Fruit fly (Drosophila melanogaster): Measurements from ENCODE around the gene Acp76A.

Gene Acp76A

DNA sequence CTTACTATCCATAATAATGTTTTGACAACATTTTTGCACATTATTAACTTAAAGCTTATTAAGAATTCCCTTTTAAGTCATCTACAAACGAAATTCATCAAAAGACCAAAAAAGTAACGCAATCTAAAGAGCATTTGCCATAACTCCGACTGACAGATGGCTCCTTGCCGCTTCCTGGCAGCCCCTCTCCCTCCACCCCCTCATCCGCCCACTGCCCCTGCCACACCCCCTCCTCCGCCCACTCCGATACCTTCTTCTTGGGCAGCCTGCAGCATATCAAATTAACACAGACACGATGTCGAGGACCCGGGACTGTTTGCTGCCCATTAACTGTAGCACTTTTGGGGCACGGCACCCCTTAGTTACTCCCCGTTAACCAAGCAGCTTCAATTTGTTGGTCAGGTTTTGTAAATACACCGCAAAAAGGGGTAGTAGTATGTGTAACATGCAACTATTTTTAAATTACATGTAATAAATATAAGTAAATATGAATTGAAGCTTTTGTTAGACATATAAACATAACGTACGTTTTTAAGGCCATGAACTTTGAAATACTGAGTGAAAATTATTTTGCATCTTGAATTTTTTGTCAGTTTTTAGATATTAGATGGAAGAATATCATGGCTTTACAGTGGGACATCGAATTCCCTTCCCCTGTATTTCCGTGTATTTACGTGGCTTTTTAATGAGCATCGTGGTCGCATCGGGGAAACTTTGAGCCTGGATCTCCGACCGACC lies 16.5 kb downstream of the Acp76A start:
- TF ChIP-seq CG34367 (tag; optimal IDR thresholded peaks at IDR 0.05) (peak; percentile 15), fd96Ca (GFP tag; IDR thresholded peaks at IDR 0.05) (no peak), CG8159 (tag; optimal IDR thresholded peaks at IDR 0.05) (peak; percentile 66), rn (GFP tag; IDR thresholded peaks at IDR 0.05) (no peak), gl (tag; optimal IDR thresholded peaks at IDR 0.05) (no peak), CG14655 (GFP tag; optimal IDR thresholded peaks at IDR 0.05) (peak; percentile 35), Snoo (tag; optimal IDR thresholded peaks at IDR 0.05) (peak; percentile 44), D1 (tag; optimal IDR thresholded peaks at IDR 0.05) (peak; percentile 13), CG15710 (tag; optimal IDR thresholded peaks at IDR 0.05) (peak; percentile 25), CG4496 (GFP tag; IDR thresholded peaks at IDR 0.05) (no peak), CG10348 (GFP tag; IDR thresholded peaks at IDR 0.05) (no peak), CG13204 (GFP tag; optimal IDR thresholded peaks at IDR 0.05) (no peak), Pif1B (GFP tag; optimal IDR thresholded peaks at IDR 0.05) (no peak), CG12605 (GFP tag; IDR thresholded peaks at IDR 0.05) (no peak), EcR (GFP tag; optimal IDR thresholded peaks at IDR 0.05) (no peak), CG8301 (tag; optimal IDR thresholded peaks at IDR 0.05) (peak; percentile 17), CG32121 (GFP tag; IDR thresholded peaks at IDR 0.05) (no peak), CG9948 (tag; optimal IDR thresholded peaks at IDR 0.05) (peak; percentile 49), CG17806 (tag; optimal IDR thresholded peaks at IDR 0.05) (peak; percentile 52), Pif1A (GFP tag; optimal IDR thresholded peaks at IDR 0.05) (peak; percentile 0), Ets98B (GFP tag; IDR thresholded peaks at IDR 0.05) (no peak)

DNA sequence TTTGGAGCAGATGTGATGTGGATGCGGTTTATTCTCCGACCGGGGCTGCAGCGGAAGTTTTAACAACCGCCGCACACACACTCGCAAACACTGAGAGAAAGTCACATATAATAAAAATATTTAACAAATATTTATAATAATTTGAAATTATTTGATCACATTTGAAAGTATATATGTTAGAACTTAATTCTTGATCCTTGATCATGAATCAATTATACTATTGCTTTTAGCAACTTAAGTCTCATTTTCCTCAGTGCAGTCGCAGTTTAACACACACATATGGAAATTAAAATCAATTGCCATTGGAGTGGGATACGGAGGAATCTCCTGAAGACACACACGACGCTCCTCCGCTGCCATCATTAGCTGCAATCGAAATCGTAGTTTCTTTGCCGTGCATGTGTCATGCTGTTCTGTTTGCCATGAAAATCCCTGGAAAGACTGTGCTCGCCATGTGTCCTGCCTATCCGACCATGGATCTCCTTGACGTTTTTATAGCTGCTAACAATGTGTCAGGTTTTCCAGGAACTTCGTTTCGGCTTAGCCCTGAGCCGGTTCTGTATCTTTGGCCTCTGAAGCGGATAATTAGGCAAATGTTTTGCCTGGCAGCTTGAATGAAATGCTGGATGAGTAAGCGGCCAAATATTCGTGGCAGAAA lies 18.5 kb downstream of the Acp76A start:
- TF ChIP-seq CG10348 (GFP tag; IDR thresholded peaks at IDR 0.05): no peak
- peak; percentile 42 for TF ChIP-seq D1 (tag; optimal IDR thresholded peaks at IDR 0.05)
- no peak for TF ChIP-seq fd96Ca (GFP tag; IDR thresholded peaks at IDR 0.05)
- peak; percentile 67 for TF ChIP-seq Pif1B (GFP tag; optimal IDR thresholded peaks at IDR 0.05)
- peak; percentile 74 for TF ChIP-seq Pif1A (GFP tag; optimal IDR thresholded peaks at IDR 0.05)
- peak; percentile 78 for TF ChIP-seq CG34367 (tag; optimal IDR thresholded peaks at IDR 0.05)
- peak; percentile 81 for TF ChIP-seq CG17806 (tag; optimal IDR thresholded peaks at IDR 0.05)
- peak; percentile 68 for TF ChIP-seq CG13204 (GFP tag; optimal IDR thresholded peaks at IDR 0.05)
- TF ChIP-seq CG14655 (GFP tag; optimal IDR thresholded peaks at IDR 0.05): peak; percentile 77
- TF ChIP-seq CG32121 (GFP tag; IDR thresholded peaks at IDR 0.05): 0 out of 2 replicates have a peak, but pooled peaks have one; percentile 18
- peak; percentile 83 for TF ChIP-seq CG15710 (tag; optimal IDR thresholded peaks at IDR 0.05)
- peak; percentile 78 for TF ChIP-seq CG8159 (tag; optimal IDR thresholded peaks at IDR 0.05)
- no peak for TF ChIP-seq Ets98B (GFP tag; IDR thresholded peaks at IDR 0.05)
- peak; percentile 39 for TF ChIP-seq gl (tag; optimal IDR thresholded peaks at IDR 0.05)
- no peak for TF ChIP-seq rn (GFP tag; IDR thresholded peaks at IDR 0.05)
- peak; percentile 79 for TF ChIP-seq CG9948 (tag; optimal IDR thresholded peaks at IDR 0.05)
- TF ChIP-seq CG12605 (GFP tag; IDR thresholded peaks at IDR 0.05): peak; percentile 35; the same call in 1 of the 2 replicates
- TF ChIP-seq Snoo (tag; optimal IDR thresholded peaks at IDR 0.05): peak; percentile 66
- peak; percentile 65 for TF ChIP-seq CG8301 (tag; optimal IDR thresholded peaks at IDR 0.05)
- TF ChIP-seq CG4496 (GFP tag; IDR thresholded peaks at IDR 0.05): peak; percentile 35; the same call in 2 of the 3 replicates
- no peak for TF ChIP-seq EcR (GFP tag; optimal IDR thresholded peaks at IDR 0.05)

DNA sequence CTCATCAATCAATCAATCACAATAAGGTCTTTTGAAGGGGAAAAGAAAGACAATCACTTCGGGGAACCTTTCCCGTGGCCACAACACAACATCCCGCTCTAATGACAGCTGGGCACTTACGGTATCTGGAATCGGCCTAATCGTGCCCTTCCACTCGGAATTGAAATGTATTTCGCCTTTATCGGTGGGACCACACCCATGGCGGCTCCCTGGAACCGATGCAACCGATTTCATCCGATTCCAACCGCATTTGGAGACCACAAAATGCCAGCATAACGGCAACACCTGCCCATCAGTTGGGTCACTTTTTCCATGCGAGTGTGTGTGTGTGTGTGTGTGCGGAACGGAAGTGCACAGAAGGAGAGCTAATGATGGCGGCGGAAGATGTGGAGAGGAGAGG lies 19.1 kb downstream of the Acp76A start:
- TF ChIP-seq rn (GFP tag; IDR thresholded peaks at IDR 0.05): no peak

DNA sequence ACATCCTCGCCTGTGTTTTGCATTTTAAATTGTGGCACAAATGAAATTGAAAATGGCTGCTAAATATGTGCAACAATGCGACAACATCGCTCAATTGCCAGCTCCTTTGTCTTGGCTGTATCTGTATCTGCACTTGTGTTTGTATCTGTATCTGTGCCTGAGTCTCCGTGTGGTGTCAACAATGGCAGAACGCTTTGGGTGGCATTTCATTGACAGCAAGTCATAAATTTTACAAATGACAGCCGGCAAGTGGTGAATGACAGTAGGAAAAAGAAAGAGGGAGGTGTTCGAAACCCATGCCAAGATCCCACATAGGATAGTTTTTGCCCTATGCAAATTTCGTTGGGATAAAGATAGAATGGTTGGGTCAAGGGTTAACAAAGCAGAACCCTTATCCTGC lies 20.0 kb downstream of the Acp76A start:
- no peak for TF ChIP-seq CG13204 (GFP tag; optimal IDR thresholded peaks at IDR 0.05)
- no peak for TF ChIP-seq CG12605 (GFP tag; IDR thresholded peaks at IDR 0.05)
- no peak for TF ChIP-seq CG14655 (GFP tag; optimal IDR thresholded peaks at IDR 0.05)
- no peak for TF ChIP-seq CG17806 (tag; optimal IDR thresholded peaks at IDR 0.05)
- no peak for TF ChIP-seq Pif1A (GFP tag; optimal IDR thresholded peaks at IDR 0.05)
- no peak for TF ChIP-seq Snoo (tag; optimal IDR thresholded peaks at IDR 0.05)
- TF ChIP-seq CG34367 (tag; optimal IDR thresholded peaks at IDR 0.05): no peak
- no peak for TF ChIP-seq gl (tag; optimal IDR thresholded peaks at IDR 0.05)
- TF ChIP-seq CG10348 (GFP tag; IDR thresholded peaks at IDR 0.05): no peak
- TF ChIP-seq Pif1B (GFP tag; optimal IDR thresholded peaks at IDR 0.05): no peak
- TF ChIP-seq fd96Ca (GFP tag; IDR thresholded peaks at IDR 0.05): no peak
- TF ChIP-seq CG8159 (tag; optimal IDR thresholded peaks at IDR 0.05): no peak

dm6 chr3L:19027172-19027571 lies 24.7 kb downstream of the Acp76A start:
- TF ChIP-seq CG10348 (GFP tag; IDR thresholded peaks at IDR 0.05) (no peak), EcR (GFP tag; optimal IDR thresholded peaks at IDR 0.05) (no peak), CG12605 (GFP tag; IDR thresholded peaks at IDR 0.05) (no peak), CG8159 (tag; optimal IDR thresholded peaks at IDR 0.05) (no peak), Pif1A (GFP tag; optimal IDR thresholded peaks at IDR 0.05) (no peak), CG8301 (tag; optimal IDR thresholded peaks at IDR 0.05) (no peak), CG32121 (GFP tag; IDR thresholded peaks at IDR 0.05) (no peak), D1 (tag; optimal IDR thresholded peaks at IDR 0.05) (no peak), CG4496 (GFP tag; IDR thresholded peaks at IDR 0.05) (no peak), CG34367 (tag; optimal IDR thresholded peaks at IDR 0.05) (no peak), CG14655 (GFP tag; optimal IDR thresholded peaks at IDR 0.05) (no peak), CG13204 (GFP tag; optimal IDR thresholded peaks at IDR 0.05) (no peak)

Measured in whole organism, pupa.